Worm (Caenorhabditis elegans): Measurements from ENCODE around the gene C34D4.2.

C34D4.2 gene

ce11 chrIV:7186756-7187155 lies 32.3 kb downstream of the C34D4.2 start, which contains the start of gene str-249:
Gene str-249 (minus strand): TSS chrIV:7186856.
- TF ChIP-seq lin-14 (GFP tag; optimal IDR thresholded peaks at IDR 0.05) (no peak), unc-30 (tag; optimal IDR thresholded peaks at IDR 0.05) (no peak), mef-2 (tag; optimal IDR thresholded peaks at IDR 0.05) (no peak), nhr-20 (tag; optimal IDR thresholded peaks at IDR 0.05) (no peak), fos-1 (tag; optimal IDR thresholded peaks at IDR 0.05) (no peak), nhr-237 (tag; optimal IDR thresholded peaks at IDR 0.05) (no peak), nhr-12 (tag; optimal IDR thresholded peaks at IDR 0.05) (no peak), unc-86 (tag; optimal IDR thresholded peaks at IDR 0.05) (no peak), mab-9 (GFP tag; IDR thresholded peaks at IDR 0.05) (no peak), ceh-82 (tag; optimal IDR thresholded peaks at IDR 0.05) (no peak), nhr-19 (GFP tag; conservative IDR thresholded peaks at IDR 0.05) (no peak), tlp-1 (tag; optimal IDR thresholded peaks at IDR 0.05) (no peak), ztf-11 (tag; optimal IDR thresholded peaks at IDR 0.05) (no peak), efl-1 (optimal IDR thresholded peaks at IDR 0.05) (no peak), efl-1 (GFP tag; optimal IDR thresholded peaks at IDR 0.05 in 1 of 2) (no peak), C04F5.9 (tag; optimal IDR thresholded peaks at IDR 0.05) (no peak), nhr-76 (tag; optimal IDR thresholded peaks at IDR 0.05) (no peak)

- TF ChIP-seq C34B4.2 (tag; optimal IDR thresholded peaks at IDR 0.05), result no peak
- TF ChIP-seq nhr-11 (tag; optimal IDR thresholded peaks at IDR 0.05), result no peak
- TF ChIP-seq jun-1 (tag; optimal IDR thresholded peaks at IDR 0.05), result no peak
- TF ChIP-seq unc-62 (GFP tag; optimal IDR thresholded peaks at IDR 0.05), result no peak
- TF ChIP-seq F16B12.6 (tag; optimal IDR thresholded peaks at IDR 0.05), result no peak
- no peak for TF ChIP-seq pag-3 (tag; optimal IDR thresholded peaks at IDR 0.05; ENCODE audit: borderline replicate concordance, insufficient read depth)
- TF ChIP-seq fkh-10 (GFP tag; optimal IDR thresholded peaks at IDR 0.05), result no peak
- no peak for TF ChIP-seq nhr-20 (tag; optimal IDR thresholded peaks at IDR 0.05)
- no peak for TF ChIP-seq lin-13 (GFP tag; optimal IDR thresholded peaks at IDR 0.05)
Observed at ce11 chrIV:7188030-7188429, 33.6 kb downstream of the C34D4.2 start, which contains the start of gene C42D4.13. Gene C42D4.13 (minus strand): TSS chrIV:7188130.

- TF ChIP-seq elt-2 (tag; optimal IDR thresholded peaks at IDR 0.05) (peak; percentile 99), C16A3.4 (tag; optimal IDR thresholded peaks at IDR 0.05) (peak; percentile 37), blmp-1 (tag; optimal IDR thresholded peaks at IDR 0.05) (peak; percentile 67), swsn-7 (tag; optimal IDR thresholded peaks at IDR 0.05) (peak; percentile 2), fos-1 (tag; optimal IDR thresholded peaks at IDR 0.05) (peak; percentile 6), lin-35 (GFP tag; optimal IDR thresholded peaks at IDR 0.05) (peak in 1 of 2 experiments; percentile 80), unc-62 (GFP tag; optimal IDR thresholded peaks at IDR 0.05) (no peak), ceh-90 (tag; optimal IDR thresholded peaks at IDR 0.05) (no peak), nhr-85 (tag) (peak; percentile 86), sptf-1 (tag; optimal IDR thresholded peaks at IDR 0.05) (no peak), nhr-90 (tag; optimal IDR thresholded peaks at IDR 0.05; ENCODE audit: poor library complexity) (peak; percentile 77), dpl-1 (GFP tag; optimal IDR thresholded peaks at IDR 0.05) (peak in 1 of 3 experiments; percentile 36), snu-23 (GFP tag; optimal IDR thresholded peaks at IDR 0.05) (peak; percentile 52), fkh-10 (GFP tag; optimal IDR thresholded peaks at IDR 0.05) (peak; percentile 54), jun-1 (tag; optimal IDR thresholded peaks at IDR 0.05) (peak; percentile 66), tbx-2 (tag; optimal IDR thresholded peaks at IDR 0.05) (peak; percentile 58), nhr-237 (tag; optimal IDR thresholded peaks at IDR 0.05) (no peak), lsy-2 (tag; optimal IDR thresholded peaks at IDR 0.05) (peak in 1 of 2 experiments; percentile 31), lin-13 (GFP tag; optimal IDR thresholded peaks at IDR 0.05) (peak; percentile 9), nhr-20 (tag; optimal IDR thresholded peaks at IDR 0.05) (peak; percentile 84), nhr-71 (tag; optimal IDR thresholded peaks at IDR 0.05) (peak; percentile 78), egl-13 (tag; optimal IDR thresholded peaks at IDR 0.05) (no peak), elt-3 (tag; optimal IDR thresholded peaks at IDR 0.05) (peak in 5 of 6 experiments; percentile 55 to 98 (median 90)), efl-1 (optimal IDR thresholded peaks at IDR 0.05) (peak in 1 of 2 experiments; percentile 25), efl-1 (GFP tag; optimal IDR thresholded peaks at IDR 0.05 in 1 of 2) (no peak), grh-1 (GFP tag; IDR thresholded peaks at IDR 0.05) (no peak), lin-14 (GFP tag; optimal IDR thresholded peaks at IDR 0.05) (peak; percentile 81), nhr-19 (GFP tag; conservative IDR thresholded peaks at IDR 0.05) (peak; percentile 40), nhr-77 (tag; optimal IDR thresholded peaks at IDR 0.05) (peak; percentile 58)
Observed at ce11 chrIV:7188528-7189422, 34.3 kb downstream of the C34D4.2 start, which contains the start of gene srlf-7. Gene srlf-7 (plus strand): TSS chrIV:7189287.

All from whole organism, L1 larva.